Worm (Caenorhabditis elegans) whole organism, L1 larva: ENCODE data around the gene W08E12.4.
A peak's percentile ranks its signal among the peaks of the same experiment; 100 is the strongest.

ENCODE experiments used
- C04F5.9 ChIP-seq: sonication (generic microtip); optimal IDR thresholded peaks from 2 replicates; lab custom pipeline; 2016; ENCODE audit warnings: missing genetic modification characterization, missing compliant biosample characterization
- C34B4.2 ChIP-seq: sonication (generic microtip); optimal IDR thresholded peaks from 2 replicates; lab custom pipeline; 2017; ENCODE audit warnings: mild to moderate bottlenecking, missing genetic modification characterization, missing compliant biosample characterization
- Y116A8C.19 ChIP-seq: sonication (generic microtip); optimal IDR thresholded peaks from 2 replicates; lab custom pipeline; 2016; ENCODE audit warnings: missing compliant biosample characterization, missing genetic modification characterization, borderline replicate concordance
- alr-1 ChIP-seq: fragments of 200-800 bp; sonication (Bioruptor generic); optimal IDR thresholded peaks from 2 replicates; lab custom pipeline; 2018; ENCODE audit warnings: borderline replicate concordance, mild to moderate bottlenecking, missing genetic modification characterization, missing compliant biosample characterization
- aly-2 ChIP-seq: fragments of 150-350 bp; optimal IDR thresholded peaks from 2 replicates; lab custom pipeline; 2014; ENCODE audit warnings: missing biosample characterization, missing genetic modification characterization
- blmp-1 ChIP-seq: fragments of 150-350 bp; optimal IDR thresholded peaks from 2 replicates; lab custom pipeline; 2014; ENCODE audit warnings: missing biosample characterization, missing genetic modification characterization
- ceh-8 ChIP-seq: fragments of 200-800 bp; sonication (Bioruptor generic); optimal IDR thresholded peaks from 2 replicates; lab custom pipeline; 2018; ENCODE audit warnings: mild to moderate bottlenecking, missing genetic modification characterization, moderate library complexity, missing compliant biosample characterization
- ceh-88 ChIP-seq: fragments of 200-800 bp; sonication (Bioruptor generic); IDR thresholded peaks from 2 replicates; pipeline ENCODE4 v1.3.6; 2022; ENCODE audit warnings: missing genetic modification characterization, missing compliant biosample characterization
- ceh-90 ChIP-seq: sonication (generic microtip); optimal IDR thresholded peaks from 2 replicates; lab custom pipeline; 2016; ENCODE audit warnings: missing genetic modification characterization, missing compliant biosample characterization
- ces-1 ChIP-seq: fragments of 150-350 bp; optimal IDR thresholded peaks from 2 replicates; lab custom pipeline; 2014; ENCODE audit warnings: missing biosample characterization, missing genetic modification reagents, missing genetic modification characterization
- egl-13 ChIP-seq: sonication (generic microtip); optimal IDR thresholded peaks from 2 replicates; lab custom pipeline; 2016; ENCODE audit warnings: missing genotype, missing genetic modification reagents, missing genetic modification characterization, missing compliant biosample characterization
- egl-27 ChIP-seq, 2 experiments: fragments of 150-350 bp in 1 of 2; sonication (generic microtip); optimal IDR thresholded peaks; 3 replicates each; lab custom pipeline; 2017 to 2018; ENCODE audit warnings: missing biosample characterization in 2 of 2, missing genetic modification characterization in 2 of 2, missing genetic modification reagents in 2 of 2
- ets-5 ChIP-seq: fragments of 200-800 bp; sonication (Bioruptor generic); IDR thresholded peaks from 2 replicates; pipeline ENCODE4 v1.3.6; 2022; ENCODE audit warnings: missing genetic modification characterization, missing compliant biosample characterization
- fos-1 ChIP-seq: fragments of 150-350 bp; optimal IDR thresholded peaks from 2 replicates; lab custom pipeline; 2014; ENCODE audit warnings: missing biosample characterization, missing genetic modification characterization
- hpl-2 ChIP-seq: fragments of 150-350 bp; optimal IDR thresholded peaks from 2 replicates; lab custom pipeline; 2014; ENCODE audit warnings: missing biosample characterization, missing genetic modification reagents, missing genetic modification characterization
- jun-1 ChIP-seq: fragments of 150-350 bp; optimal IDR thresholded peaks from 2 replicates; lab custom pipeline; 2014; ENCODE audit warnings: missing biosample characterization, missing genetic modification reagents, missing genetic modification characterization
- lin-13 ChIP-seq: fragments of 150-350 bp; optimal IDR thresholded peaks from 2 replicates; lab custom pipeline; 2014; ENCODE audit warnings: missing biosample characterization, missing genetic modification reagents, missing genetic modification characterization
- lin-15B ChIP-seq: fragments of 150-350 bp; sonication (generic microtip); optimal IDR thresholded peaks from 3 replicates; lab custom pipeline; 2014; ENCODE audit warnings: missing biosample characterization, missing genetic modification characterization
- lin-39 ChIP-seq: fragments of 150-350 bp; optimal IDR thresholded peaks from 2 replicates; lab custom pipeline; 2014; ENCODE audit warnings: missing biosample characterization, missing genetic modification reagents, missing genetic modification characterization
- lir-3 ChIP-seq: sonication (generic microtip); optimal IDR thresholded peaks from 2 replicates; lab custom pipeline; 2016; ENCODE audit warnings: mild to moderate bottlenecking, missing genetic modification characterization, moderate library complexity, missing compliant biosample characterization; ENCODE audit not compliant: poor library complexity
- lsy-2 ChIP-seq, 2 experiments: fragments of 150-350 bp; optimal IDR thresholded peaks; 2 replicates each; lab custom pipeline; 2014; ENCODE audit warnings: missing biosample characterization in 2 of 2, missing genetic modification characterization in 2 of 2
- mdl-1 ChIP-seq, 2 experiments: fragments of 150-350 bp; optimal IDR thresholded peaks; 2 replicates each; lab custom pipeline; 2014 to 2017; ENCODE audit warnings: missing biosample characterization in 2 of 2, missing genetic modification characterization in 2 of 2, inconsistent platforms in 1 of 2
- nhr-11 ChIP-seq: fragments of 150-350 bp; optimal IDR thresholded peaks from 2 replicates; lab custom pipeline; 2014; ENCODE audit warnings: missing biosample characterization, missing genetic modification characterization
- nhr-12 ChIP-seq: sonication (generic microtip); optimal IDR thresholded peaks from 2 replicates; lab custom pipeline; 2017; ENCODE audit warnings: missing biosample characterization, missing genetic modification characterization
- nhr-20 ChIP-seq: sonication (generic microtip); optimal IDR thresholded peaks from 2 replicates; lab custom pipeline; 2016; ENCODE audit warnings: mild to moderate bottlenecking, missing genetic modification characterization, missing compliant biosample characterization
- nhr-47 ChIP-seq: sonication (generic microtip); optimal IDR thresholded peaks from 2 replicates; lab custom pipeline; 2016; ENCODE audit warnings: mild to moderate bottlenecking, missing genetic modification characterization, moderate library complexity, missing compliant biosample characterization
- nhr-76 ChIP-seq: sonication (generic microtip); optimal IDR thresholded peaks from 2 replicates; lab custom pipeline; 2017; ENCODE audit warnings: missing biosample characterization, missing genetic modification characterization
- nhr-84 ChIP-seq: sonication (generic microtip); optimal IDR thresholded peaks from 2 replicates; lab custom pipeline; 2017; ENCODE audit warnings: missing biosample characterization, missing genetic modification characterization
- pag-3 ChIP-seq: sonication (generic microtip); optimal IDR thresholded peaks from 2 replicates; lab custom pipeline; 2017; ENCODE audit warnings: missing genetic modification characterization, mild to moderate bottlenecking, missing compliant biosample characterization, antibody characterized with exemption, borderline replicate concordance; ENCODE audit not compliant: insufficient read depth
- pax-3 ChIP-seq: fragments of 200-800 bp; sonication (Bioruptor generic); optimal IDR thresholded peaks from 2 replicates; lab custom pipeline; 2018; ENCODE audit warnings: mild to moderate bottlenecking, missing genetic modification characterization, moderate library complexity, missing compliant biosample characterization
- pqm-1 ChIP-seq: sonication (generic microtip); optimal IDR thresholded peaks from 3 replicates; lab custom pipeline; 2017; ENCODE audit warnings: missing biosample characterization, missing genetic modification characterization
- rnt-1 ChIP-seq: sonication (generic microtip); optimal IDR thresholded peaks from 2 replicates; lab custom pipeline; 2016; ENCODE audit warnings: mild to moderate bottlenecking, missing genetic modification characterization, moderate library complexity, missing compliant biosample characterization
- sox-4 ChIP-seq: sonication (generic microtip); optimal IDR thresholded peaks from 2 replicates; lab custom pipeline; 2016; ENCODE audit warnings: missing genetic modification characterization, missing compliant biosample characterization
- sptf-1 ChIP-seq: fragments of 150-350 bp; optimal IDR thresholded peaks from 2 replicates; lab custom pipeline; 2014; ENCODE audit warnings: missing biosample characterization, missing genetic modification characterization
- tlp-1 ChIP-seq: fragments of 150-350 bp; optimal IDR thresholded peaks from 2 replicates; lab custom pipeline; 2014; ENCODE audit warnings: missing biosample characterization, missing genetic modification characterization
- unc-130 ChIP-seq: fragments of 150-350 bp; optimal IDR thresholded peaks from 2 replicates; lab custom pipeline; 2017; ENCODE audit warnings: missing biosample characterization, missing genetic modification characterization, inconsistent platforms
- unc-30 ChIP-seq: sonication (generic microtip); optimal IDR thresholded peaks from 2 replicates; lab custom pipeline; 2017; ENCODE audit warnings: missing biosample characterization, missing genetic modification characterization
- unc-62 ChIP-seq: fragments of 150-350 bp; optimal IDR thresholded peaks from 2 replicates; lab custom pipeline; 2014; ENCODE audit warnings: missing biosample characterization, missing genetic modification reagents, missing genetic modification characterization
- unc-86 ChIP-seq: sonication (generic microtip); optimal IDR thresholded peaks from 2 replicates; lab custom pipeline; 2016; ENCODE audit warnings: missing genetic modification characterization, missing compliant biosample characterization
- unc-98 ChIP-seq: fragments of 200-800 bp; sonication (Bioruptor generic); IDR thresholded peaks from 2 replicates; pipeline ENCODE4 v1.3.6; 2022; ENCODE audit warnings: missing genetic modification characterization, missing compliant biosample characterization
- vab-15 ChIP-seq: sonication (generic microtip); optimal IDR thresholded peaks from 2 replicates; lab custom pipeline; 2017; ENCODE audit warnings: missing genotype, mild to moderate bottlenecking, missing genetic modification characterization, missing compliant biosample characterization
- zag-1 ChIP-seq: fragments of 150-350 bp; optimal IDR thresholded peaks from 2 replicates; lab custom pipeline; 2014; ENCODE audit warnings: missing biosample characterization, missing genetic modification characterization
- ztf-11 ChIP-seq, 2 experiments: sonication (generic microtip); optimal IDR thresholded peaks; 2 replicates each; lab custom pipeline; 2016 to 2017; ENCODE audit warnings: missing genetic modification characterization in 2 of 2, missing biosample characterization in 1 of 2, missing compliant biosample characterization in 1 of 2

The W08E12.4 gene

ce11 chrIV:3294553-3295185 is 7.5 kb upstream of the W08E12.4 start, which contains the start of gene W08E12.7 (continued):
- no peak for TF ChIP-seq egl-27 (tag; optimal IDR thresholded peaks at IDR 0.05; lab: Kevin White, UChicago)
- TF ChIP-seq nhr-84 (tag; lab: Kevin White, UChicago): no peak
- peak; percentile 91 for TF ChIP-seq blmp-1 (tag; lab: Kevin White, UChicago)
- peak; percentile 54 for TF ChIP-seq ceh-8
- peak; percentile 88 for TF ChIP-seq pax-3 (tag; lab: Kevin White, UChicago)
- TF ChIP-seq lir-3 (tag; lab: Kevin White, UChicago): peak; percentile 83
- TF ChIP-seq sptf-1 (tag; lab: Kevin White, UChicago): no peak
- no peak for TF ChIP-seq unc-30 (tag; lab: Kevin White, UChicago)
- peak; percentile 68 for TF ChIP-seq nhr-11 (tag; lab: Kevin White, UChicago)
- TF ChIP-seq pag-3 (tag; lab: Kevin White, UChicago): peak; percentile 55
- TF ChIP-seq rnt-1 (tag; lab: Kevin White, UChicago): peak; percentile 95
- TF ChIP-seq unc-130: peak; percentile 98
- TF ChIP-seq mdl-1 (tag; optimal IDR thresholded peaks at IDR 0.05; lab: Kevin White, UChicago): peak in 1 of 2 experiments; percentile 96
- TF ChIP-seq lsy-2 (tag; optimal IDR thresholded peaks at IDR 0.05; lab: Kevin White, UChicago): peak; percentile 96 to 97
- peak; percentile 80 for TF ChIP-seq C04F5.9
- TF ChIP-seq nhr-47: peak; percentile 94
- peak; percentile 94 for TF ChIP-seq nhr-20 (tag; lab: Kevin White, UChicago)
- peak; percentile 85 for TF ChIP-seq ceh-88
- no peak for TF ChIP-seq nhr-76
- peak; percentile 89 for TF ChIP-seq unc-86
- peak; percentile 85 for TF ChIP-seq vab-15 (tag; lab: Kevin White, UChicago)
- peak; percentile 70 for TF ChIP-seq lin-39
- peak; percentile 50 for TF ChIP-seq zag-1 (tag; lab: Kevin White, UChicago)
- TF ChIP-seq ces-1: no peak
- TF ChIP-seq ceh-90 (tag; lab: Kevin White, UChicago): no peak
- TF ChIP-seq ztf-11 (tag; optimal IDR thresholded peaks at IDR 0.05; lab: Kevin White, UChicago): peak in 1 of 2 experiments; percentile 78
- TF ChIP-seq alr-1 (tag; lab: Kevin White, UChicago): no peak
- no peak for TF ChIP-seq pqm-1 (tag; lab: Kevin White, UChicago)
- peak; percentile 87 for TF ChIP-seq jun-1
- TF ChIP-seq aly-2 (tag; lab: Kevin White, UChicago): peak; percentile 84
- TF ChIP-seq sox-4 (tag; lab: Kevin White, UChicago): peak; percentile 64
- peak; percentile 90 for TF ChIP-seq fos-1 (tag; lab: Kevin White, UChicago)
- peak; percentile 95 for TF ChIP-seq lin-13 (GFP tag; lab: Kevin White, UChicago)
- TF ChIP-seq tlp-1 (tag; lab: Kevin White, UChicago): no peak
- peak; percentile 89 for TF ChIP-seq hpl-2
- no peak for TF ChIP-seq unc-62 (GFP tag; lab: Kevin White, UChicago)
- no peak for TF ChIP-seq nhr-12 (tag; lab: Kevin White, UChicago)
- no peak for TF ChIP-seq C34B4.2 (tag; lab: Kevin White, UChicago)
- no peak; the same call in 1 of the 2 replicates for TF ChIP-seq unc-98

ce11 chrIV:3296578-3297549 is 5.3 kb upstream of the W08E12.4 start:
- TF ChIP-seq Y116A8C.19 (tag; lab: Kevin White, UChicago): no peak
- no peak for TF ChIP-seq lin-15B
- no peak for TF ChIP-seq tlp-1 (tag; lab: Kevin White, UChicago)
- TF ChIP-seq egl-13: no peak
- no peak for TF ChIP-seq ets-5 (GFP tag; lab: Robert Waterston, UW)
